Fruit fly (Drosophila melanogaster) whole organism, prepupa: Measurements from ENCODE around the gene Oatp30B.

ENCODE experiments used
- Blimp-1 ChIP-seq: fragments of 200-800 bp; sonication (Bioruptor generic); optimal IDR thresholded peaks from 3 replicates; lab custom pipeline; 2017; ENCODE audit warnings: missing biosample characterization, missing genetic modification characterization, mild to moderate bottlenecking, moderate library complexity, missing genetic modification reagents
- CG11294 ChIP-seq: fragments of 200-800 bp; sonication (Bioruptor generic); IDR thresholded peaks from 2 replicates; pipeline ENCODE4 v1.3.6; 2022; ENCODE audit warnings: missing biosample characterization, missing genetic modification characterization
- CG11762 ChIP-seq: fragments of 200-800 bp; sonication (Bioruptor generic); optimal IDR thresholded peaks from 3 replicates; lab custom pipeline; 2016; ENCODE audit warnings: missing biosample characterization, missing genetic modification characterization; ENCODE audit not compliant: insufficient read depth
- CG15336 ChIP-seq: fragments of 200-800 bp; sonication (Bioruptor generic); IDR thresholded peaks from 2 replicates; pipeline ENCODE4 v1.3.6; 2022; ENCODE audit warnings: missing biosample characterization, missing genetic modification characterization
- CG3032 ChIP-seq: fragments of 200-800 bp; optimal IDR thresholded peaks from 2 replicates; lab custom pipeline; 2019; ENCODE audit warnings: missing biosample characterization, mild to moderate bottlenecking, missing genetic modification characterization, moderate library complexity
- CG31627 ChIP-seq: fragments of 200-800 bp; sonication (Bioruptor generic); optimal IDR thresholded peaks from 3 replicates; lab custom pipeline; 2016; ENCODE audit warnings: missing biosample characterization, missing genetic modification characterization
- CG32006 ChIP-seq: fragments of 200-800 bp; sonication (Bioruptor generic); optimal IDR thresholded peaks from 3 replicates; lab custom pipeline; 2017; ENCODE audit warnings: missing biosample characterization, mild to moderate bottlenecking, missing genetic modification characterization
- CG6808 ChIP-seq: fragments of 200-800 bp; sonication (Bioruptor generic); optimal IDR thresholded peaks from 3 replicates; lab custom pipeline; 2017; ENCODE audit warnings: missing biosample characterization, missing genetic modification characterization, mild to moderate bottlenecking, moderate library complexity, missing genetic modification reagents
- CG8119 ChIP-seq: fragments of 200-800 bp; sonication (Bioruptor generic); IDR thresholded peaks from 3 replicates; pipeline ENCODE4 v1.3.6; 2022; ENCODE audit warnings: missing biosample characterization, missing genetic modification characterization
- Eip75B ChIP-seq: fragments of 200-800 bp; sonication (Bioruptor generic); optimal IDR thresholded peaks from 3 replicates; lab custom pipeline; 2016; ENCODE audit warnings: missing biosample characterization, missing genetic modification characterization
- Gug ChIP-seq: fragments of 200-800 bp; sonication (Bioruptor generic); IDR thresholded peaks from 2 replicates; pipeline ENCODE4 v1.3.6; 2022; ENCODE audit warnings: missing biosample characterization, missing genetic modification characterization
- Sox102F ChIP-seq: fragments of 200-800 bp; sonication (Bioruptor generic); optimal IDR thresholded peaks from 2 replicates; lab custom pipeline; 2016; ENCODE audit warnings: missing biosample characterization, mild to moderate bottlenecking, missing genetic modification characterization
- Sox15 ChIP-seq: fragments of 200-800 bp; sonication (Bioruptor generic); optimal IDR thresholded peaks from 3 replicates; lab custom pipeline; 2016; ENCODE audit warnings: missing biosample characterization, missing genetic modification characterization
- achi ChIP-seq: fragments of 200-800 bp; sonication (Bioruptor generic); optimal IDR thresholded peaks from 3 replicates; lab custom pipeline; 2016; ENCODE audit warnings: missing biosample characterization, missing genetic modification characterization
- acj6 ChIP-seq: fragments of 200-800 bp; sonication (Bioruptor generic); optimal IDR thresholded peaks from 3 replicates; lab custom pipeline; 2016; ENCODE audit warnings: missing biosample characterization, missing genetic modification characterization
- dac ChIP-seq: fragments of 200-800 bp; sonication (Bioruptor generic); optimal IDR thresholded peaks from 2 replicates; lab custom pipeline; 2017; ENCODE audit warnings: missing biosample characterization, mild to moderate bottlenecking, missing genetic modification characterization
- eg ChIP-seq: fragments of 200-800 bp; sonication (Bioruptor generic); IDR thresholded peaks from 3 replicates; pipeline ENCODE4 v1.3.6; 2022; ENCODE audit warnings: missing biosample characterization, missing genetic modification characterization
- esn ChIP-seq: fragments of 200-800 bp; sonication (Bioruptor generic); optimal IDR thresholded peaks from 2 replicates; lab custom pipeline; 2016; ENCODE audit warnings: missing biosample characterization, mild to moderate bottlenecking, missing genetic modification characterization, moderate library complexity
- fd59A ChIP-seq: fragments of 200-800 bp; sonication (Bioruptor generic); optimal IDR thresholded peaks from 2 replicates; lab custom pipeline; 2017; ENCODE audit warnings: missing biosample characterization, mild to moderate bottlenecking, missing genetic modification characterization, missing genetic modification reagents
- fd85E ChIP-seq: fragments of 200-800 bp; sonication (Bioruptor generic); optimal IDR thresholded peaks from 3 replicates; lab custom pipeline; 2016; ENCODE audit warnings: missing biosample characterization, missing genetic modification characterization
- lz ChIP-seq: fragments of 200-800 bp; sonication (Bioruptor generic); optimal IDR thresholded peaks from 3 replicates; lab custom pipeline; 2016; ENCODE audit warnings: missing biosample characterization, missing genetic modification characterization
- net ChIP-seq: fragments of 200-800 bp; sonication (Bioruptor generic); optimal IDR thresholded peaks from 3 replicates; lab custom pipeline; 2016; ENCODE audit warnings: missing biosample characterization, missing genetic modification characterization
- pdm3 ChIP-seq: fragments of 200-800 bp; sonication (Bioruptor generic); optimal IDR thresholded peaks from 3 replicates; lab custom pipeline; 2016; ENCODE audit warnings: missing biosample characterization, missing genetic modification characterization
- salr ChIP-seq, 2 experiments: fragments of 200-800 bp; sonication (Bioruptor generic); optimal IDR thresholded peaks; 3 replicates each; lab custom pipeline; 2016 to 2018; ENCODE audit warnings: missing biosample characterization in 2 of 2, missing genetic modification characterization in 2 of 2, mild to moderate bottlenecking in 1 of 2
- spab ChIP-seq: fragments of 200-800 bp; sonication (Bioruptor generic); optimal IDR thresholded peaks from 2 replicates; lab custom pipeline; 2017; ENCODE audit warnings: missing biosample characterization, mild to moderate bottlenecking, missing genetic modification characterization, missing genetic modification reagents
- ss ChIP-seq, 2 experiments: fragments of 200-800 bp; sonication (Bioruptor generic); optimal IDR thresholded peaks; 2 replicates in 1 of 2; 3 replicates in 1 of 2; lab custom pipeline; 2017 to 2018; ENCODE audit warnings: mild to moderate bottlenecking in 2 of 2, missing biosample characterization in 2 of 2, missing genetic modification characterization in 2 of 2, moderate library complexity in 1 of 2
- svp ChIP-seq: fragments of 200-800 bp; sonication (Bioruptor generic); peaks from one replicate; lab custom pipeline; 2016; ENCODE audit warnings: missing biosample characterization, missing genetic modification characterization
- topi ChIP-seq: fragments of 200-800 bp; sonication (Bioruptor generic); optimal IDR thresholded peaks from 3 replicates; lab custom pipeline; 2016; ENCODE audit warnings: missing biosample characterization, missing genetic modification characterization
- vri ChIP-seq: fragments of 200-800 bp; sonication (Bioruptor generic); optimal IDR thresholded peaks from 3 replicates; lab custom pipeline; 2016; ENCODE audit warnings: missing biosample characterization, mild to moderate bottlenecking, missing genetic modification characterization

The Oatp30B gene

DNA sequence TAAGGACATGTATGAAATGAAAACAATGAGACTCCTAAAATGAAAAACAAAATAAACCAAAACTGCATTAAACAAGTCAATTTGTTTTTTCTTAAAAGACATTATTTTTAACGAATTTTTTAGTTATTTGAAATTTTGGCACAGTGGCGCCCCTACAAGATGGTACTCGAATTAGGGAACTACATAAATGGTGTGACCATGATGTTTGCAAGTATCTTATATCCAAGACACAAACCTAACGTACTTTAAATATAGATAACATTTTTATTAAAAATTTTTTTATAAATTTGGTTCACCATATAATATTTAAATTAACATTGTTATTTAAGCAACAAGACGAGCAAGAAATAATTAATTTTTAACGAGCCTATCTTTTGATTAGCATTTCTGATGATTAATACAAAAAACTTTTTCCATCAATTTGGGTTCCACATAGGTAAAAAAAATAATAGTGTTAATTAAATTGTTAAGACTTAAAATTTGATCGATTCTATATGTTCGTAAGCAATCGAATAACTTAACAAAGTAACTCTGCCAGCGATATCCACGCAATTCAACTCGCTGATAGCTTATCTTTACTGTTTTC lies 19.1 kb downstream of the Oatp30B start, which contains the start of gene CG17855:
CG17855 (plus strand) TSS at position 536 of the 586 bp plus-strand sequence.
- TF ChIP-seq svp (GFP tag; lab: Kevin White, UChicago) (no peak), Sox15 (GFP tag; lab: Kevin White, UChicago) (no peak), Blimp-1 (GFP tag; lab: Kevin White, UChicago) (no peak), fd59A (GFP tag; lab: Kevin White, UChicago) (no peak), fd85E (GFP tag; lab: Kevin White, UChicago) (no peak), vri (GFP tag; lab: Kevin White, UChicago) (no peak), achi (GFP tag; lab: Kevin White, UChicago) (no peak), CG11762 (GFP tag; lab: Kevin White, UChicago) (no peak), CG8119 (GFP tag; lab: Robert Waterston, UW) (no peak), Gug (no peak)

DNA sequence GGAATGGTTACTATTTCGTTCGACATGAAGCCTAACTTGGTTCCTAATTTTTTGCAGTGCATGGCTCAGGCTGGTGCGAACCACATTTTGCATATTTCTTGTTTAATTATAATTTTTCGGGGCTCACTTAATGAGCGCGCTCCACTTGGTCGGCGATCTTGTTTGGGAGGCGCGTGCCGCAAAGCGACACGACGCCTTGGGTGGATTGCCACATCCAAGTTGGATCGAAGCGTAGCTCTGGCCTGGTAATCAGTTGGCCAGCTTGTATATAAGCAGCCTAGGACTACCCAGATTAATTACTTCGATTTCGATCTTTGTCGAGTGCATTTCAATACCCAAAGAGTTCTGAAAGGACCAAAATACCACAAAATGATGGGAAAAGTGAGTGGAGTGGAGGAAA lies 21.6 kb downstream of the Oatp30B start, which contains the start of gene Cpr30B:
Cpr30B (plus strand) TSS at position 301 of the 400 bp plus-strand sequence.
- TF ChIP-seq eg (GFP tag; lab: Robert Waterston, UW) (0 out of 3 replicates have a peak, but pooled peaks have one; percentile 9), topi (no peak)
- TF ChIP-seq, all 60 proteins: peak for 1

DNA sequence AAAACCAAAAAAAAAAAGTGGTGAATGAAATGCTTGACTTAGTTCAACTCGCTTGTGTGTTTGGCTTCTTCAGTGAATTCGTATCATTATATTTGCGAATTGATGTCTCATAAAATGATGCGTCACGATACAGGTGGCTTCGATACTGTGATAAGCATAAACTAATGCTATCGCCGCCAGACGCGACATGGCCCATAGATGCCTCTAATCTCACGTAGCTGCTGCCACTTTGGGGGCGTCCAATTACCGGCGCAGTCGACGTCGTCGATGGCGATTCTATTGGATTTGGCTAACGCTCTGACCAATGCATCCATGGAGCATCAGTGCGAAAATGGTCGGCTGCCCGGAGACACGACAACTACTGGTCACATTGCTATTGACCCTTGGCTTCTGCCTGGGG lies 22.9 kb downstream of the Oatp30B start, which contains the start of gene CG13113:
CG13113 (plus strand) TSS at position 301 of the 400 bp plus-strand sequence.
- TF ChIP-seq CG32006 (GFP tag; lab: Kevin White, UChicago) (no peak), fd59A (GFP tag; lab: Kevin White, UChicago) (no peak), esn (GFP tag; lab: Kevin White, UChicago) (no peak), salr (GFP tag; optimal IDR thresholded peaks at IDR 0.05; lab: Kevin White, UChicago) (no peak), CG11762 (GFP tag; lab: Kevin White, UChicago) (no peak), Eip75B (GFP tag; lab: Kevin White, UChicago) (no peak), spab (GFP tag; lab: Kevin White, UChicago) (no peak), CG3032 (tag; lab: Kevin White, UChicago) (no peak), achi (GFP tag; lab: Kevin White, UChicago) (no peak), lz (GFP tag; lab: Kevin White, UChicago) (no peak)

DNA sequence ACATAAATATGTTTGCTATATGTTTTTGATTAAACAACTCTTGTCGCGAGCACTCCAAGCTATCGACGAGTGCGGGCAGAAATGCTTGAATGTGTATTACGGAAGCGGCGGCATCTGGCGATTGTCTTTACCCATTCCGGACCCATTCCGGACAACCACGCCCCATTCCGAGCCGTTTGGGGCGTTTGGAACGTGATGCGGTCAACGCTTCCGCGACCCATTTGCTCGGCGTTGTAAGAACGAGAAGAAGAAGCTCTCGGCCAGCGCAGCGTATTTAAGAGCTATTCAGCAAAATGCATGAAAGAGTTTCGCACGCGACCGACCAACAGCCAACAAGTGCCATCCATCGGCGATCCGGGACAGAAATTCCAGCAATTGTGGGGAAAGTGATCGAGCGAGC lies 24.5 kb downstream of the Oatp30B start, which contains the start of gene CG13114:
CG13114 (plus strand) TSS at position 301 of the 400 bp plus-strand sequence.
- no peak for TF ChIP-seq CG3032 (tag; lab: Kevin White, UChicago)
- no peak for TF ChIP-seq CG8119 (GFP tag; lab: Robert Waterston, UW)
- no peak for TF ChIP-seq Eip75B (GFP tag; lab: Kevin White, UChicago)
- TF ChIP-seq pdm3 (GFP tag; lab: Kevin White, UChicago): no peak
- no peak for TF ChIP-seq CG31627 (GFP tag; lab: Kevin White, UChicago)
- TF ChIP-seq ss (GFP tag; optimal IDR thresholded peaks at IDR 0.05; lab: Kevin White, UChicago): no peak
- TF ChIP-seq CG6808: no peak
- no peak for TF ChIP-seq Sox102F
- TF ChIP-seq achi (GFP tag; lab: Kevin White, UChicago): no peak
- TF ChIP-seq lz (GFP tag; lab: Kevin White, UChicago): no peak
- no peak for TF ChIP-seq Gug
- no peak for TF ChIP-seq net
- no peak for TF ChIP-seq dac (GFP tag; lab: Kevin White, UChicago)
- TF ChIP-seq CG32006 (GFP tag; lab: Kevin White, UChicago): no peak
- no peak for TF ChIP-seq Sox15 (GFP tag; lab: Kevin White, UChicago)

DNA sequence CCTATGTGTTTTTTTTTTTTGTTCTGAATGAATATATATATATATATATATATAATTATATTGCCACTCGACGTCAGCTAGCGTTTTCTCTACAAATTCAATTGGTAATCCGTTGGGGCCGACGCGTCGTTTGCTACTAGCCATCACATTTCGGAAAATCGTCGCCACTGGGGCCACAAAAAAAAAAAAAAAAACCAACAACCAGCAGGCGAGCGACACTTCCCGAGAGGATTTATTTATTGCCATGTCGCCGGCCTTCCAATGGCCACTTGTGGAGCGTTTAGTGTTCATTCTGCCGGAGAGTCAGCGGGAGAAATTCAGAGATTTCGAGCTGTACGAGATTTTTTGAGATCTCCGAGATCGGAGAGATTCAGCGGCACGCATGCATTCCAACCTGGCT lies 29.9 kb downstream of the Oatp30B start:
- TF ChIP-seq acj6 (GFP tag; lab: Kevin White, UChicago) (no peak), CG15336 (peak; percentile 64), CG11294 (GFP tag; lab: Robert Waterston, UW) (no peak), eg (GFP tag; lab: Robert Waterston, UW) (peak; percentile 56; the same call in 1 of the 3 replicates)
